Worm (Caenorhabditis elegans) whole organism, L4 larva: ENCODE results near the gene K10D11.3.
A peak's percentile ranks its signal among the peaks of the same experiment; 100 is the strongest.

Experiments
- D1046.2 ChIP-seq: fragments of 200-800 bp; sonication (Bioruptor generic); IDR thresholded peaks from 2 replicates; pipeline ENCODE4 v1.3.6; 2022; ENCODE audit warnings: missing genetic modification characterization, missing compliant biosample characterization
- T26A8.4 ChIP-seq: fragments of 200-800 bp; sonication (Bioruptor generic); IDR thresholded peaks from 2 replicates; pipeline ENCODE4 v1.3.6; 2022; ENCODE audit warnings: missing genetic modification characterization, missing compliant biosample characterization
- Y105C5A.15 ChIP-seq: fragments of 200-800 bp; sonication (Bioruptor generic); IDR thresholded peaks from 2 replicates; pipeline ENCODE4 v1.3.6; 2022; ENCODE audit warnings: missing genetic modification characterization, missing compliant biosample characterization
- Y48G9A.11 ChIP-seq: fragments of 200-800 bp; sonication (Bioruptor generic); IDR thresholded peaks from 2 replicates; pipeline ENCODE4 v1.3.6; 2022; ENCODE audit warnings: missing genetic modification reagents, missing genetic modification characterization, missing compliant biosample characterization
- Y5F2A.4 ChIP-seq: fragments of 200-800 bp; sonication (Bioruptor generic); optimal IDR thresholded peaks from 2 replicates; lab custom pipeline; 2018; ENCODE audit warnings: mild to moderate bottlenecking, missing genetic modification characterization, missing compliant biosample characterization
- ZK337.2 ChIP-seq: fragments of 200-800 bp; sonication (Bioruptor generic); IDR thresholded peaks from 2 replicates; pipeline ENCODE4 v1.3.6; 2022; ENCODE audit warnings: missing genetic modification reagents, missing genetic modification characterization, missing compliant biosample characterization
- ZK546.5 ChIP-seq, 2 experiments: sonication (generic microtip); optimal IDR thresholded peaks; 2 replicates each; lab custom pipeline; 2017; ENCODE audit warnings: missing biosample characterization in 2 of 2, missing genetic modification characterization in 2 of 2
- aly-2 ChIP-seq: sonication (generic microtip); optimal IDR thresholded peaks from 2 replicates; lab custom pipeline; 2018; ENCODE audit warnings: missing biosample characterization, missing genetic modification characterization
- ama-1 ChIP-seq: fragments of 150-350 bp; optimal IDR thresholded peaks from 2 replicates; lab custom pipeline; 2014; ENCODE audit warnings: inconsistent platforms, mixed read lengths
- arid-1 ChIP-seq: fragments of 200-800 bp; sonication (Bioruptor generic); conservative IDR thresholded peaks from 2 replicates; pipeline ENCODE4 v1.3.6; 2022; ENCODE audit warnings: missing genetic modification reagents, missing genetic modification characterization, missing compliant biosample characterization
- attf-4 ChIP-seq: sonication (generic microtip); optimal IDR thresholded peaks from 3 replicates; lab custom pipeline; 2017; ENCODE audit warnings: missing biosample characterization, missing genetic modification characterization
- ceh-20 ChIP-seq: fragments of 200-800 bp; sonication (Bioruptor generic); IDR thresholded peaks from 2 replicates; pipeline ENCODE4 v1.3.6; 2022; ENCODE audit warnings: missing genetic modification reagents, missing genetic modification characterization, missing compliant biosample characterization
- ceh-44 ChIP-seq: fragments of 200-800 bp; sonication (Bioruptor generic); IDR thresholded peaks from 2 replicates; pipeline ENCODE4 v1.3.6; 2022; ENCODE audit warnings: missing genetic modification reagents, missing genetic modification characterization, missing compliant biosample characterization
- cey-2 ChIP-seq: sonication (generic microtip); optimal IDR thresholded peaks from 3 replicates; lab custom pipeline; 2017; ENCODE audit warnings: missing genetic modification characterization, mild to moderate bottlenecking, missing compliant biosample characterization, antibody characterized with exemption, borderline replicate concordance; ENCODE audit not compliant: insufficient read depth
- daf-12 ChIP-seq: fragments of 150-350 bp; optimal IDR thresholded peaks from 2 replicates; lab custom pipeline; 2014; ENCODE audit warnings: missing biosample characterization, missing genetic modification reagents, missing genetic modification characterization
- daf-16 ChIP-seq, 3 experiments: sonication (generic microtip); optimal IDR thresholded peaks; 2 replicates each; lab custom pipeline; 2016 to 2017; ENCODE audit warnings: missing genetic modification characterization in 3 of 3, missing genetic modification reagents in 3 of 3, mild to moderate bottlenecking in 2 of 3, missing compliant biosample characterization in 2 of 3, missing biosample characterization in 1 of 3, moderate library complexity in 1 of 3
- daf-8 ChIP-seq: fragments of 200-800 bp; sonication (Bioruptor generic); IDR thresholded peaks from 2 replicates; pipeline ENCODE4 v1.3.6; 2022; ENCODE audit warnings: missing genetic modification characterization, missing compliant biosample characterization
- dmd-6 ChIP-seq: fragments of 200-800 bp; sonication (Bioruptor generic); IDR thresholded peaks from 2 replicates; pipeline ENCODE4 v1.3.6; 2022; ENCODE audit warnings: missing genetic modification reagents, missing genetic modification characterization, missing compliant biosample characterization
- dmd-9 ChIP-seq: fragments of 200-800 bp; sonication (Bioruptor generic); IDR thresholded peaks from 2 replicates; pipeline ENCODE4 v1.3.6; 2022; ENCODE audit warnings: missing genetic modification reagents, missing genetic modification characterization, missing compliant biosample characterization
- duxl-1 ChIP-seq: sonication (generic microtip); optimal IDR thresholded peaks from 2 replicates; lab custom pipeline; 2016; ENCODE audit warnings: mild to moderate bottlenecking, missing genetic modification characterization, moderate library complexity, missing compliant biosample characterization; ENCODE audit not compliant: poor library complexity
- egl-27 ChIP-seq: sonication (generic microtip); optimal IDR thresholded peaks from 3 replicates; lab custom pipeline; 2017; ENCODE audit warnings: missing biosample characterization, missing genetic modification reagents, missing genetic modification characterization
- fkh-10 ChIP-seq: fragments of 150-350 bp; optimal IDR thresholded peaks from 2 replicates; lab custom pipeline; 2014; ENCODE audit warnings: missing biosample characterization, missing genetic modification reagents, missing genetic modification characterization
- lim-7 ChIP-seq: fragments of 200-800 bp; sonication (Bioruptor generic); IDR thresholded peaks from 2 replicates; pipeline ENCODE4 v1.3.6; 2022; ENCODE audit warnings: missing genetic modification characterization, missing compliant biosample characterization
- lin-13 ChIP-seq: fragments of 150-350 bp; optimal IDR thresholded peaks from 2 replicates; lab custom pipeline; 2014; ENCODE audit warnings: missing biosample characterization, missing genetic modification reagents, missing genetic modification characterization
- lin-29 ChIP-seq: fragments of 200-800 bp; sonication (Bioruptor generic); IDR thresholded peaks from 2 replicates; pipeline ENCODE4 v1.3.6; 2022; ENCODE audit warnings: missing genetic modification reagents, missing genetic modification characterization, missing compliant biosample characterization
- lir-3 ChIP-seq: sonication (generic microtip); optimal IDR thresholded peaks from 2 replicates; lab custom pipeline; 2016; ENCODE audit warnings: mild to moderate bottlenecking, missing genetic modification characterization, missing compliant biosample characterization
- madf-5 ChIP-seq, 2 experiments: fragments of 200-800 bp; sonication (Bioruptor generic); IDR thresholded peaks; 2 replicates each; pipeline ENCODE4 v1.3.6; 2022; ENCODE audit warnings: missing compliant biosample characterization in 2 of 2, missing genetic modification characterization in 2 of 2
- madf-9 ChIP-seq: fragments of 200-800 bp; sonication (Bioruptor generic); conservative IDR thresholded peaks from 2 replicates; pipeline ENCODE4 v1.3.6; 2022; ENCODE audit warnings: missing genetic modification reagents, missing genetic modification characterization, missing compliant biosample characterization
- nhr-10 ChIP-seq: fragments of 150-350 bp; optimal IDR thresholded peaks from 2 replicates; lab custom pipeline; 2014; ENCODE audit warnings: missing biosample characterization, missing genetic modification characterization
- nhr-102 ChIP-seq: sonication (generic microtip); optimal IDR thresholded peaks from 2 replicates; lab custom pipeline; 2016; ENCODE audit warnings: mild to moderate bottlenecking, missing genetic modification characterization, moderate library complexity, missing compliant biosample characterization
- nhr-25 ChIP-seq: sonication (generic microtip); optimal IDR thresholded peaks from 2 replicates; lab custom pipeline; 2017; ENCODE audit warnings: missing genetic modification characterization, mild to moderate bottlenecking, missing compliant biosample characterization, antibody characterized with exemption, moderate library complexity, borderline replicate concordance; ENCODE audit not compliant: insufficient read depth
- nhr-28 ChIP-seq: fragments of 150-350 bp; optimal IDR thresholded peaks from 2 replicates; lab custom pipeline; 2014; ENCODE audit warnings: missing biosample characterization, missing genetic modification characterization
- nhr-41 ChIP-seq: fragments of 200-800 bp; sonication (Bioruptor generic); IDR thresholded peaks from 2 replicates; pipeline ENCODE4 v1.3.6; 2022; ENCODE audit warnings: missing genetic modification reagents, missing genetic modification characterization, missing compliant biosample characterization
- nhr-42 ChIP-seq: fragments of 200-800 bp; sonication (Bioruptor generic); IDR thresholded peaks from 2 replicates; pipeline ENCODE4 v1.3.6; 2022; ENCODE audit warnings: missing genetic modification characterization, missing compliant biosample characterization
- nhr-6 ChIP-seq: fragments of 150-350 bp; optimal IDR thresholded peaks from 2 replicates; lab custom pipeline; 2014; ENCODE audit warnings: missing biosample characterization, missing genetic modification characterization
- php-3 ChIP-seq: fragments of 200-800 bp; sonication (Bioruptor generic); IDR thresholded peaks from 2 replicates; pipeline ENCODE4 v1.3.6; 2022; ENCODE audit warnings: missing genetic modification reagents, missing genetic modification characterization, missing compliant biosample characterization
- pqm-1 ChIP-seq: sonication (generic microtip); optimal IDR thresholded peaks from 2 replicates; lab custom pipeline; 2017; ENCODE audit warnings: missing biosample characterization, missing genetic modification characterization
- saeg-2 ChIP-seq: fragments of 200-800 bp; sonication (Bioruptor generic); IDR thresholded peaks from 2 replicates; pipeline ENCODE4 v1.3.6; 2022; ENCODE audit warnings: missing genetic modification reagents, missing genetic modification characterization, missing compliant biosample characterization
- tag-97 ChIP-seq: fragments of 200-800 bp; sonication (Bioruptor generic); IDR thresholded peaks from 2 replicates; pipeline ENCODE4 v1.3.6; 2022; ENCODE audit warnings: missing genetic modification characterization, missing compliant biosample characterization
- tra-1 ChIP-seq: fragments of 200-800 bp; sonication (Bioruptor generic); IDR thresholded peaks from 2 replicates; pipeline ENCODE4 v1.3.6; 2022; ENCODE audit warnings: missing genetic modification reagents, missing genetic modification characterization, missing compliant biosample characterization
- unc-62 ChIP-seq, 3 experiments: fragments of 150-350 bp in 1 of 3; sonication (generic microtip); optimal IDR thresholded peaks in 2 of 3; peaks in 1 of 3; 1 replicate in 1 of 3; 2 replicates in 2 of 3; lab custom pipeline; 2014 to 2017; ENCODE audit warnings: missing biosample characterization in 3 of 3, missing genetic modification characterization in 3 of 3, missing genetic modification reagents in 3 of 3, missing genotype in 1 of 3
- zfp-3 ChIP-seq: fragments of 200-800 bp; sonication (Bioruptor generic); conservative IDR thresholded peaks from 2 replicates; pipeline ENCODE4 v1.3.6; 2022; ENCODE audit warnings: missing genetic modification reagents, missing genetic modification characterization, missing compliant biosample characterization
- zip-2 ChIP-seq: fragments of 150-350 bp; optimal IDR thresholded peaks from 2 replicates; lab custom pipeline; 2014; ENCODE audit warnings: missing biosample characterization, missing genetic modification characterization

The K10D11.3 gene

DNA sequence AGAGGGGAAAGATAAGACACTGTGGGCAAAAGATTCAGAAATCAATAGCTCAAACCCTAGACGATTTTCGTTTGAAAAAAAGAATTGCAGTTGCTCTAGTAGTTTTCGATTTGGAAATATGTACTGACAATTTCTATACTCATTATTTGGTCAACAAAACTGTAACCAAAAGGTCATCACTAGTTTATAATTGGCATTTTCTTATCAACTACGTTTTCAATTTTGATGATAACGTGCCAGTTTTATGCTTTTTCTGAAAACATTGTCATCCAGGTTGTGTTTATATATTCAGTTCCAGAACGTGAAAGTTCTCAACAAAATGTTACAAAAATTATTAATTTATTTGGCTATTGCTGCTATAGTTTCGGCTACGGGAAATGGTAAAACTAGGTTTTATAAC lies 23.4 kb downstream of the K10D11.3 start, which contains the start of gene F55G11.8:
TSS of gene F55G11.8 (plus strand) at position 245 of the 400 bp plus-strand sequence.
- TF ChIP-seq nhr-28 (tag; lab: Kevin White, UChicago) (peak; percentile 62), pqm-1 (tag; lab: Kevin White, UChicago) (peak; percentile 84), lim-7 (GFP tag; lab: Robert Waterston, UW) (no peak), nhr-6 (peak; percentile 82), daf-16 (GFP tag; optimal IDR thresholded peaks at IDR 0.05; lab: Kevin White, UChicago) (no peak), daf-16 (tag; optimal IDR thresholded peaks at IDR 0.05; lab: Kevin White, UChicago) (peak; percentile 94), ama-1 (no peak), dmd-6 (GFP tag; lab: Robert Waterston, UW) (0 out of 2 replicates have a peak, but pooled peaks have one; percentile 20)

- TF ChIP-seq T26A8.4 (no peak), cey-2 (no peak), unc-62 (GFP tag; optimal IDR thresholded peaks at IDR 0.05 in 1 of 2; lab: Kevin White, UChicago) (peak in 1 of 2 experiments; percentile 39), unc-62 (tag; optimal IDR thresholded peaks at IDR 0.05; lab: Kevin White, UChicago) (no peak)
These were observed 25.8 kb downstream of the K10D11.3 start, which contains the start of gene F55G11.7 for ce11 chrIV:12960136-12960535. F55G11.7 (plus strand) TSS chrIV:12960436.

ce11 chrIV:12957730-12958129 lies 28.2 kb downstream of the K10D11.3 start, which contains the start of gene F55G11.6:
F55G11.6 (plus strand) TSS chrIV:12958030.
- no peak for TF ChIP-seq php-3 (GFP tag; lab: Robert Waterston, UW)
- no peak for TF ChIP-seq dmd-9 (GFP tag; lab: Robert Waterston, UW)
- TF ChIP-seq nhr-10 (tag; lab: Kevin White, UChicago): no peak
- no peak for TF ChIP-seq ZK546.5 (tag; optimal IDR thresholded peaks at IDR 0.05; lab: Kevin White, UChicago)
- no peak for TF ChIP-seq arid-1
- no peak for TF ChIP-seq madf-9 (GFP tag; lab: Robert Waterston, UW)
- TF ChIP-seq cey-2: no peak
- no peak for TF ChIP-seq lin-13 (GFP tag; lab: Kevin White, UChicago)
- TF ChIP-seq Y48G9A.11: no peak
- no peak for TF ChIP-seq nhr-102 (tag; lab: Kevin White, UChicago)
- TF ChIP-seq fkh-10 (GFP tag; lab: Kevin White, UChicago): no peak
- no peak for TF ChIP-seq tag-97 (GFP tag; lab: Robert Waterston, UW)

DNA sequence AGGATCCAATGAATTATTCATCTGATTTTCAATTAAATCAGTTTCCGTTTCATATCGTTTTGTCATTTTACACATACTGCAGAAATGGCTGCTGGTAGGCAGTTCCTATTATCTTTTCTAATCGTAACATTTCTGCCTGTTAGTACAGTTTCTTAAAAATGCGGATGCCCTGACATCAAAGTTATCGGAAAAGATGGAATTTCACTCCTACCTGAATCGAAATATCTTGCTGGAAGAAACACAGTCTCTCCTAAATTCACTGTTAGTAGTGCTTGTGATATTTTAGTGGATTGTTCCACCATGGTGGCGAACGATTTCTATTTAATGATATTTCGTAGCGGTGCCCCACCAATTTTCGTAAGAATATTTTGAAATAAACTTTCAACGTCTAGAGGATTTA lies 37.5 kb downstream of the K10D11.3 start, which contains the start of gene F55G11.10:
TSS of gene F55G11.10 (plus strand) at position 301 of the 400 bp plus-strand sequence.
- TF ChIP-seq Y48G9A.11 (no peak), T26A8.4 (no peak), nhr-25 (tag; lab: Kevin White, UChicago) (no peak), zip-2 (tag; lab: Kevin White, UChicago) (no peak), D1046.2 (GFP tag; lab: Robert Waterston, UW) (no peak), daf-12 (tag; lab: Kevin White, UChicago) (no peak), ceh-20 (GFP tag; lab: Robert Waterston, UW) (no peak), madf-5 (GFP tag; IDR thresholded peaks at IDR 0.05; lab: Robert Waterston, UW) (no peak), zfp-3 (GFP tag; lab: Robert Waterston, UW) (no peak), aly-2 (tag; lab: Kevin White, UChicago) (no peak), nhr-41 (no peak), egl-27 (tag; lab: Kevin White, UChicago) (no peak), php-3 (GFP tag; lab: Robert Waterston, UW) (no peak), saeg-2 (GFP tag; lab: Robert Waterston, UW) (no peak)
- TF ChIP-seq, all 104 proteins: peak for 0

- TF ChIP-seq lin-29 (GFP tag; lab: Robert Waterston, UW) (no peak), zip-2 (tag; lab: Kevin White, UChicago) (no peak), egl-27 (tag; lab: Kevin White, UChicago) (no peak), nhr-42 (GFP tag; lab: Robert Waterston, UW) (no peak), nhr-41 (no peak), Y105C5A.15 (no peak), arid-1 (no peak), aly-2 (tag; lab: Kevin White, UChicago) (no peak), lir-3 (tag; lab: Kevin White, UChicago) (no peak), duxl-1 (tag; lab: Kevin White, UChicago) (no peak), attf-4 (no peak), ceh-44 (no peak), daf-8 (GFP tag; lab: Robert Waterston, UW) (no peak), Y5F2A.4 (GFP tag; lab: Kevin White, UChicago) (no peak), nhr-6 (no peak), ZK337.2 (GFP tag; lab: Robert Waterston, UW) (no peak), tra-1 (GFP tag; lab: Robert Waterston, UW) (no peak)
These were observed 39.4 kb downstream of the K10D11.3 start, which contains the start of gene F55G11.1 for ce11 chrIV:12946488-12946887. F55G11.1 (minus strand) TSS chrIV:12946588.
